Fruit fly (Drosophila melanogaster): Measurements from ENCODE around the gene okr.

okr gene

dm6 chr2L:3003399-3003798, 10.8 kb upstream of the okr start (continued):
- TF ChIP-seq CG16863 (GFP tag; optimal IDR thresholded peaks at IDR 0.05) (peak; percentile 40), chif (GFP tag; optimal IDR thresholded peaks at IDR 0.05) (no peak), sob (GFP tag; IDR thresholded peaks at IDR 0.05) (no peak), croc (GFP tag; conservative IDR thresholded peaks at IDR 0.05) (no peak), mld (GFP tag; IDR thresholded peaks at IDR 0.05; ENCODE audit: partially characterized antibody) (no peak), CG12744 (GFP tag; optimal IDR thresholded peaks at IDR 0.05) (no peak), trh (GFP tag; optimal IDR thresholded peaks at IDR 0.05) (no peak), Xrp1 (GFP tag; IDR thresholded peaks at IDR 0.05) (peak; percentile 40; the same call in 1 of the 2 replicates), cwo (GFP tag; optimal IDR thresholded peaks at IDR 0.05) (no peak), lmd (GFP tag; IDR thresholded peaks at IDR 0.05) (peak; percentile 54), CoRest (tag; optimal IDR thresholded peaks at IDR 0.05) (peak; percentile 54), Nf-YA (GFP tag; IDR thresholded peaks at IDR 0.05) (peak; percentile 50; the same call in 1 of the 2 replicates), CG14710 (tag; optimal IDR thresholded peaks at IDR 0.05) (peak; percentile 15), CG7745 (tag; optimal IDR thresholded peaks at IDR 0.05) (no peak), fd64A (GFP tag; optimal IDR thresholded peaks at IDR 0.05) (peak; percentile 52), CG8924 (tag; optimal IDR thresholded peaks at IDR 0.05) (peak; percentile 65), CG17361 (GFP tag; IDR thresholded peaks at IDR 0.05) (peak; percentile 67; the same call in 2 of the 3 replicates), CG3995 (GFP tag; optimal IDR thresholded peaks at IDR 0.05) (no peak), CG8281 (tag; optimal IDR thresholded peaks at IDR 0.05) (peak; percentile 15), so (GFP tag; IDR thresholded peaks at IDR 0.05) (no peak), Antp (GFP tag; optimal IDR thresholded peaks at IDR 0.05) (no peak), CrebB (tag; optimal IDR thresholded peaks at IDR 0.05) (no peak), CG17359 (tag; optimal IDR thresholded peaks at IDR 0.05) (peak; percentile 80), stwl (tag; optimal IDR thresholded peaks at IDR 0.05) (no peak), Tbp (GFP tag; optimal IDR thresholded peaks at IDR 0.05) (no peak), CG14050 (GFP tag; IDR thresholded peaks at IDR 0.05) (0 out of 3 replicates have a peak, but pooled peaks have one; percentile 21), CG2889 (GFP tag; IDR thresholded peaks at IDR 0.05) (no peak), CG6791 (GFP tag; IDR thresholded peaks at IDR 0.05; ENCODE audit: partially characterized antibody) (no peak), CG18599 (GFP tag; optimal IDR thresholded peaks at IDR 0.05) (peak; percentile 41), pum (GFP tag; optimal IDR thresholded peaks at IDR 0.05) (peak; percentile 20), CG1024 (GFP tag; IDR thresholded peaks at IDR 0.05) (no peak), ci (GFP tag; IDR thresholded peaks at IDR 0.05) (peak; percentile 71), Side (GFP tag; optimal IDR thresholded peaks at IDR 0.05) (no peak), MESR4 (GFP tag; optimal IDR thresholded peaks at IDR 0.05) (no peak), ATbp (GFP tag; optimal IDR thresholded peaks at IDR 0.05) (peak; percentile 85), CG32772 (GFP tag; IDR thresholded peaks at IDR 0.05) (0 out of 2 replicates have a peak, but pooled peaks have one; percentile 42), E2f1 (GFP tag; IDR thresholded peaks at IDR 0.05) (peak; percentile 42; the same call in 1 of the 2 replicates), dpn (GFP tag; optimal IDR thresholded peaks at IDR 0.05) (peak in 1 of 2 experiments; percentile 41), CG4282 (GFP tag; optimal IDR thresholded peaks at IDR 0.05) (no peak), Dp (GFP tag; optimal IDR thresholded peaks at IDR 0.05) (no peak), CTCF (GFP tag; optimal IDR thresholded peaks at IDR 0.05) (no peak), grau (tag; optimal IDR thresholded peaks at IDR 0.05) (peak; percentile 57), bsh (GFP tag; optimal IDR thresholded peaks at IDR 0.05) (peak in 1 of 2 experiments; percentile 61), Nf-YC (tag; optimal IDR thresholded peaks at IDR 0.05) (no peak), CG31365 (tag; optimal IDR thresholded peaks at IDR 0.05) (no peak), ken (GFP tag; IDR thresholded peaks at IDR 0.05) (peak; percentile 46; the same call in 1 of the 3 replicates), CG4424 (GFP tag; optimal IDR thresholded peaks at IDR 0.05) (no peak), CG2116 (GFP tag; optimal IDR thresholded peaks at IDR 0.05) (no peak), abd-A (tag; optimal IDR thresholded peaks at IDR 0.05) (no peak), da (GFP tag; optimal IDR thresholded peaks at IDR 0.05) (no peak), CG10274 (GFP tag; optimal IDR thresholded peaks at IDR 0.05) (no peak), mam (GFP tag; optimal IDR thresholded peaks at IDR 0.05) (no peak)
